Fruit fly (Drosophila melanogaster): ENCODE measurements around the gene CG7382.
A peak's percentile ranks its signal among the peaks of the same experiment; 100 is the strongest.

CG7382 gene

DNA sequence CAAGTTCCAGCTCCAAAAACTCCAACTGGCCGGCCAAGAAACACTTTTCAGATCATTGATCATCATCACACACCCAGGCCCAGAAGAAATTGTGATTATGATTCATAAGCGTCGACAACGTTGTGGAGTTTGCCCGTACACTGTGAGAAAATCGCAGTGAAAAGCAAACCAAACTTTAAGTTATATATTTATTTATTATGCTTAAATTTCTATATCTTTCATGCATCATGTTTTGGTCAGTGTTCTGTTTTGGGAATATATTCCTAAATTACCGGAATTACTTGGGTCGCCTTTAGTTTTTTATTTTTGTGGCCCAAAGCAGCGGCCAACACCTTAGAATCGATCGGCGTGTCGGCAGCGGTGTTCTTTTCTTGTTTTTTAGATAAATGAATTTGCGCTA is 14.6 kb downstream of the CG7382 start (continued):
- TF ChIP-seq salr (GFP tag; optimal IDR thresholded peaks at IDR 0.05) (no peak), CG10631 (GFP tag; optimal IDR thresholded peaks at IDR 0.05) (peak; percentile 35), fd85E (GFP tag; optimal IDR thresholded peaks at IDR 0.05) (no peak), fd59A (GFP tag; optimal IDR thresholded peaks at IDR 0.05) (no peak), Lpt (GFP tag; optimal IDR thresholded peaks at IDR 0.05) (no peak), cyc (GFP tag; optimal IDR thresholded peaks at IDR 0.05) (no peak), Sox102F (GFP tag; optimal IDR thresholded peaks at IDR 0.05) (peak; percentile 44), Eip75B (GFP tag; optimal IDR thresholded peaks at IDR 0.05) (no peak), CG8632 (GFP tag; optimal IDR thresholded peaks at IDR 0.05) (no peak), CG3032 (tag; optimal IDR thresholded peaks at IDR 0.05) (no peak), Ets21C (GFP tag; optimal IDR thresholded peaks at IDR 0.05) (no peak), dsx (GFP tag; optimal IDR thresholded peaks at IDR 0.05; ENCODE audit: poor library complexity, severe bottlenecking) (no peak)

DNA sequence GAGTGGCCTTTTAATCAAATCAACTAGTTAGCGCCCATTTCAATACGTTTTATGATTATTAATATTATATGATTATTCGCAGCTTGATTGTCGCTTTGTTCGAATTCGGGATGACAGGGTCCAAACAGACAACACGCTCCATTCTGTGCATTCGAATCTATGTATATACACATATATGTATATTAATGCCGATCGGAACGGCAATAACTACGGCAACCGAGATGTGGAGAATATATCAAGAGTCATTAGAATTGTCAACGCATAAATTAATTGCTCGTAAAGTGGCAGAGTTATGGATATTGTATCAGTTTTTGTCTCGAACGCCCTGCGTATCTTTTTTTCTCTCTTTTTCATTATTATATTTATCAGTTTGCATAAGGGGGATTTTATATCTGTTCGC is 16.8 kb downstream of the CG7382 start:
- no peak for TF ChIP-seq eg (GFP tag; IDR thresholded peaks at IDR 0.05)
- no peak for TF ChIP-seq vri (GFP tag; optimal IDR thresholded peaks at IDR 0.05)
- TF ChIP-seq CG9139 (GFP tag; optimal IDR thresholded peaks at IDR 0.05) = no peak
- TF ChIP-seq CG11294 (GFP tag; IDR thresholded peaks at IDR 0.05) = no peak
- TF ChIP-seq Gug (GFP tag; IDR thresholded peaks at IDR 0.05) = no peak
- TF ChIP-seq Hr38 (GFP tag; optimal IDR thresholded peaks at IDR 0.05) = no peak
- TF ChIP-seq Eip75B (GFP tag; optimal IDR thresholded peaks at IDR 0.05) = no peak

DNA sequence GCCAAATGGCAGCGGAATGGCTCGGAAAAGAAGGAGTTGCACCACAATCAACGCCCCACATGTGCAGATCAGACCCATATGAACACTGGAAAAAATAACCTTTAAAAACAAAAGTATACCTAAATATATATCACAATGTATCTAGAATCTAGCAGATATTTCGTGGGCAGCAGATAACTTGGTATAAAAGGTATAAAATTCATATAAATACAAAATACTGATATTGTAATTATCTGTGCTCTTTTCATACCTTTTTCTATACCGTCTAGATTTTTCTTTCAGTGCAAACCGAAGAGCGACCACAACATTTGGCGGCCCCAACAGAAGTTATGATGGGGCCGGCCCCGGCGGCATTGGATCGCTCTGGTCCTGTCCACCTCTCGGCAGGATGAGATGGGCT is 18.4 kb downstream of the CG7382 start:
- TF ChIP-seq spab (GFP tag; optimal IDR thresholded peaks at IDR 0.05) = peak; percentile 44
- TF ChIP-seq dac (GFP tag; optimal IDR thresholded peaks at IDR 0.05) = no peak
- TF ChIP-seq Gug (GFP tag; IDR thresholded peaks at IDR 0.05) = no peak
- no peak for TF ChIP-seq CG15336 (GFP tag; IDR thresholded peaks at IDR 0.05)
- peak; percentile 75 for TF ChIP-seq Smox (GFP tag; optimal IDR thresholded peaks at IDR 0.05)
- peak; percentile 57 for TF ChIP-seq CG6792 (GFP tag; optimal IDR thresholded peaks at IDR 0.05)
- peak; percentile 75 for TF ChIP-seq Ets96B (tag; optimal IDR thresholded peaks at IDR 0.05)
- TF ChIP-seq CG10631 (GFP tag; optimal IDR thresholded peaks at IDR 0.05) = peak; percentile 57
- peak; percentile 12 for TF ChIP-seq CG16779 (tag; optimal IDR thresholded peaks at IDR 0.05)
- no peak for TF ChIP-seq CG11902 (GFP tag; optimal IDR thresholded peaks at IDR 0.05)
- TF ChIP-seq CG32006 (GFP tag; optimal IDR thresholded peaks at IDR 0.05) = peak; percentile 53
- TF ChIP-seq CG11762 (GFP tag; optimal IDR thresholded peaks at IDR 0.05; ENCODE audit: insufficient read depth) = no peak
- peak; percentile 61 for TF ChIP-seq cyc (GFP tag; optimal IDR thresholded peaks at IDR 0.05)
- peak; percentile 57 for TF ChIP-seq achi (GFP tag; optimal IDR thresholded peaks at IDR 0.05)
- TF ChIP-seq eg (GFP tag; IDR thresholded peaks at IDR 0.05) = no peak
- peak in 1 of 2 experiments; percentile 33 for TF ChIP-seq salr (GFP tag; optimal IDR thresholded peaks at IDR 0.05)
- peak; percentile 69 for TF ChIP-seq CG3032 (tag; optimal IDR thresholded peaks at IDR 0.05)
- TF ChIP-seq fd59A (GFP tag; optimal IDR thresholded peaks at IDR 0.05) = peak; percentile 55
- TF ChIP-seq Hr39 (GFP tag; optimal IDR thresholded peaks at IDR 0.05) = peak; percentile 41
- TF ChIP-seq CG6808 (GFP tag; optimal IDR thresholded peaks at IDR 0.05) = peak; percentile 70
- peak; percentile 42 for TF ChIP-seq OdsH (GFP tag; optimal IDR thresholded peaks at IDR 0.05)
- peak; percentile 87 for TF ChIP-seq Eip78C (GFP tag)
- TF ChIP-seq CG6276 (GFP tag; optimal IDR thresholded peaks at IDR 0.05) = no peak
- peak; percentile 82 for TF ChIP-seq Met (GFP tag; optimal IDR thresholded peaks at IDR 0.05)
- peak; percentile 65 for TF ChIP-seq CG34406 (GFP tag; optimal IDR thresholded peaks at IDR 0.05)
- TF ChIP-seq Eip75B (GFP tag; optimal IDR thresholded peaks at IDR 0.05) = peak; percentile 75
- peak; percentile 14 for TF ChIP-seq Sox15 (GFP tag; optimal IDR thresholded peaks at IDR 0.05)
- TF ChIP-seq Sox14 (GFP tag; optimal IDR thresholded peaks at IDR 0.05) = peak; percentile 52
- peak; percentile 24 for TF ChIP-seq Hr4 (GFP tag; optimal IDR thresholded peaks at IDR 0.05)
- peak; percentile 46 for TF ChIP-seq CG10669 (GFP tag; optimal IDR thresholded peaks at IDR 0.05)
- peak; percentile 68 for TF ChIP-seq CG3919 (GFP tag; optimal IDR thresholded peaks at IDR 0.05)
- TF ChIP-seq lz (GFP tag; optimal IDR thresholded peaks at IDR 0.05) = peak; percentile 76
- TF ChIP-seq pdm3 (GFP tag; optimal IDR thresholded peaks at IDR 0.05) = peak; percentile 54
- TF ChIP-seq CG9139 (GFP tag; optimal IDR thresholded peaks at IDR 0.05) = peak; percentile 43
- TF ChIP-seq Lpt (GFP tag; optimal IDR thresholded peaks at IDR 0.05) = no peak
- peak; percentile 84 for TF ChIP-seq esn (GFP tag; optimal IDR thresholded peaks at IDR 0.05)
- TF ChIP-seq CG6854 (GFP tag; optimal IDR thresholded peaks at IDR 0.05) = peak; percentile 47
- no peak for TF ChIP-seq Hr38 (GFP tag; optimal IDR thresholded peaks at IDR 0.05)
- TF ChIP-seq fd85E (GFP tag; optimal IDR thresholded peaks at IDR 0.05) = no peak
- TF ChIP-seq CG6163 (GFP tag; IDR thresholded peaks at IDR 0.05) = no peak
- TF ChIP-seq CG8632 (GFP tag; optimal IDR thresholded peaks at IDR 0.05) = peak; percentile 56
- 0 out of 3 replicates have a peak, but pooled peaks have one; percentile 28 for TF ChIP-seq CG8119 (GFP tag; IDR thresholded peaks at IDR 0.05)
